Fruit fly (Drosophila melanogaster) whole organism, larva: ENCODE data around the gene CG2772.

Source experiments
- noc ChIP-seq: fragments of 200-800 bp; sonication (Bioruptor generic); optimal IDR thresholded peaks from 3 replicates; lab custom pipeline; 2019; ENCODE audit warnings: missing biosample characterization, mild to moderate bottlenecking, missing genetic modification characterization, moderate library complexity

CG2772 gene

dm6 chr2L:3478034-3478880 is 32.5 kb downstream of the CG2772 start, which contains the start of gene Thor:
TSS of gene Thor (plus strand) at chr2L:3478434.
- peak; percentile 61 for TF ChIP-seq noc (tag; lab: Kevin White, UChicago)

dm6 chr2L:3479697-3480442 is 34.1 kb downstream of the CG2772 start:
- TF ChIP-seq noc (tag; lab: Kevin White, UChicago): peak; percentile 35

dm6 chr2L:3480443-3480839 is 34.6 kb downstream of the CG2772 start:
- no peak for TF ChIP-seq noc (tag; lab: Kevin White, UChicago)

dm6 chr2L:3482037-3482436 is 36.2 kb downstream of the CG2772 start:
- no peak for TF ChIP-seq noc (tag; lab: Kevin White, UChicago)

dm6 chr2L:3482712-3483111 is 36.9 kb downstream of the CG2772 start:
- TF ChIP-seq noc (tag; lab: Kevin White, UChicago): no peak

dm6 chr2L:3483672-3484071 is 37.9 kb downstream of the CG2772 start:
- TF ChIP-seq noc (tag; lab: Kevin White, UChicago): no peak

- no peak for TF ChIP-seq noc (tag; lab: Kevin White, UChicago)
Measured at dm6 chr2L:3484759-3485158, 39.0 kb downstream of the CG2772 start.

- no peak for TF ChIP-seq noc (tag; lab: Kevin White, UChicago)
Measured at dm6 chr2L:3485506-3485905, 39.7 kb downstream of the CG2772 start.

- no peak for TF ChIP-seq noc (tag; lab: Kevin White, UChicago)
Measured at dm6 chr2L:3490971-3491370, 45.2 kb downstream of the CG2772 start, which contains the start of gene CG15414. TSS of gene CG15414 (minus strand) at chr2L:3491071.

- TF ChIP-seq noc (tag; lab: Kevin White, UChicago): no peak
Measured at dm6 chr2L:3493475-3493874, 47.7 kb downstream of the CG2772 start.

- no peak for TF ChIP-seq noc (tag; lab: Kevin White, UChicago)
Measured at dm6 chr2L:3495465-3495864, 49.7 kb downstream of the CG2772 start.
